Fruit fly (Drosophila melanogaster): ENCODE results near the gene Septin4.
A peak's percentile ranks its signal among the peaks of the same experiment; 100 is the strongest.

The Septin4 gene

dm6 chrX:16723203-16724173, 28.5 kb upstream of the Septin4 start (continued):
- TF ChIP-seq sob (GFP tag; IDR thresholded peaks at IDR 0.05) (peak; percentile 56; the same call in 1 of the 2 replicates), CG12744 (GFP tag; optimal IDR thresholded peaks at IDR 0.05) (peak; percentile 32), tio (GFP tag; optimal IDR thresholded peaks at IDR 0.05) (peak; percentile 73), CG4404 (GFP tag; IDR thresholded peaks at IDR 0.05) (peak; percentile 28; the same call in 1 of the 2 replicates), CG17568 (GFP tag; optimal IDR thresholded peaks at IDR 0.05) (peak; percentile 72), ci (GFP tag; IDR thresholded peaks at IDR 0.05) (peak; percentile 80), CG3847 (GFP tag; IDR thresholded peaks at IDR 0.05) (peak; percentile 58), CG7786 (GFP tag; optimal IDR thresholded peaks at IDR 0.05) (peak; percentile 35), CG10959 (GFP tag; IDR thresholded peaks at IDR 0.05) (0 out of 2 replicates have a peak, but pooled peaks have one; percentile 24), bbx (GFP tag; IDR thresholded peaks at IDR 0.05; ENCODE audit: partially characterized antibody) (no peak), Drgx (GFP tag; IDR thresholded peaks at IDR 0.05) (peak; percentile 61; the same call in 1 of the 2 replicates), Sry-δ (GFP tag; optimal IDR thresholded peaks at IDR 0.05) (no peak), CG14710 (tag; optimal IDR thresholded peaks at IDR 0.05) (peak; percentile 31), CG17385 (GFP tag; optimal IDR thresholded peaks at IDR 0.05) (peak; percentile 79), Vsx1 (GFP tag; optimal IDR thresholded peaks at IDR 0.05) (peak; percentile 51), CG7556 (GFP tag; optimal IDR thresholded peaks at IDR 0.05) (peak; percentile 88), tap (tag; optimal IDR thresholded peaks at IDR 0.05) (peak; percentile 19), Hand (GFP tag; optimal IDR thresholded peaks at IDR 0.05) (peak; percentile 56), tgo (GFP tag; IDR thresholded peaks at IDR 0.05) (peak; percentile 69), Hmx (GFP tag; optimal IDR thresholded peaks at IDR 0.05) (no peak), ssp (GFP tag; IDR thresholded peaks at IDR 0.05) (peak; percentile 23; the same call in 1 of the 2 replicates), CG11456 (GFP tag; IDR thresholded peaks at IDR 0.05) (peak; percentile 53; the same call in 2 of the 3 replicates), CG31441 (GFP tag; IDR thresholded peaks at IDR 0.05) (peak; percentile 83), CG31224 (GFP tag; IDR thresholded peaks at IDR 0.05) (peak; percentile 35), CG33557 (GFP tag; optimal IDR thresholded peaks at IDR 0.05) (peak; percentile 31), NfI (GFP tag; optimal IDR thresholded peaks at IDR 0.05) (peak; percentile 83), CG17361 (GFP tag; IDR thresholded peaks at IDR 0.05) (peak; percentile 76; the same call in 2 of the 3 replicates), grau (tag; optimal IDR thresholded peaks at IDR 0.05) (peak; percentile 89), Mad (GFP tag; optimal IDR thresholded peaks at IDR 0.05) (peak; percentile 38), CoRest (tag; optimal IDR thresholded peaks at IDR 0.05) (peak; percentile 89), Atf-2 (GFP tag; optimal IDR thresholded peaks at IDR 0.05) (peak; percentile 59), CG9727 (GFP tag; optimal IDR thresholded peaks at IDR 0.05) (peak; percentile 78), seq (GFP tag; IDR thresholded peaks at IDR 0.05) (peak; percentile 78), CG12769 (tag; optimal IDR thresholded peaks at IDR 0.05) (peak; percentile 38), maf-S (GFP tag; optimal IDR thresholded peaks at IDR 0.05) (peak; percentile 46), D (optimal IDR thresholded peaks at IDR 0.05) (no peak), D (GFP tag; optimal IDR thresholded peaks at IDR 0.05) (peak; percentile 44), Oaz (GFP tag; IDR thresholded peaks at IDR 0.05) (0 out of 2 replicates have a peak, but pooled peaks have one; percentile 30), gem (tag; optimal IDR thresholded peaks at IDR 0.05) (peak; percentile 91), CG13424 (tag; optimal IDR thresholded peaks at IDR 0.05) (peak; percentile 85), crc (GFP tag; optimal IDR thresholded peaks at IDR 0.05) (peak; percentile 46), CG17359 (tag; optimal IDR thresholded peaks at IDR 0.05) (peak; percentile 45), B-H1 (GFP tag; IDR thresholded peaks at IDR 0.05) (peak; percentile 54), Max (GFP tag; optimal IDR thresholded peaks at IDR 0.05) (peak; percentile 8), CG11695 (GFP tag; IDR thresholded peaks at IDR 0.05) (peak; percentile 81), Bgb (GFP tag; IDR thresholded peaks at IDR 0.05; ENCODE audit: partially characterized antibody) (peak; percentile 19; the same call in 1 of the 2 replicates), CG2875 (GFP tag; optimal IDR thresholded peaks at IDR 0.05) (peak; percentile 62), CG5180 (GFP tag; optimal IDR thresholded peaks at IDR 0.05) (peak; percentile 50)

Measured in whole organism, embryonic.